Worm (Caenorhabditis elegans): ENCODE measurements around the gene ggtb-1.
A peak's percentile ranks its signal among the peaks of the same experiment; 100 is the strongest.

Gene ggtb-1

ce11 chrIII:7087691-7088323 lies 45.8 kb upstream of the ggtb-1 start, which contains the start of gene fubl-2 (continued):
- TF ChIP-seq lim-7 (GFP tag; IDR thresholded peaks at IDR 0.05), result no peak
- TF ChIP-seq snpc-4 (tag; optimal IDR thresholded peaks at IDR 0.05), result no peak
- no peak for TF ChIP-seq mdl-1 (tag; optimal IDR thresholded peaks at IDR 0.05)
- TF ChIP-seq saeg-2 (GFP tag; IDR thresholded peaks at IDR 0.05), result no peak
- no peak for TF ChIP-seq spr-1 (tag; optimal IDR thresholded peaks at IDR 0.05)
- no peak for TF ChIP-seq mxl-2 (GFP tag; conservative IDR thresholded peaks at IDR 0.05)
- no peak for TF ChIP-seq Y5F2A.4 (GFP tag; optimal IDR thresholded peaks at IDR 0.05)
- no peak for TF ChIP-seq php-3 (GFP tag; IDR thresholded peaks at IDR 0.05)
- TF ChIP-seq nhr-48 (tag; optimal IDR thresholded peaks at IDR 0.05), result no peak
- peak; percentile 26 for TF ChIP-seq nhr-28 (tag; optimal IDR thresholded peaks at IDR 0.05)
- no peak for TF ChIP-seq ces-1 (GFP tag; optimal IDR thresholded peaks at IDR 0.05)
- TF ChIP-seq dve-1 (tag; optimal IDR thresholded peaks at IDR 0.05; ENCODE audit: insufficient read depth), result no peak
- peak; percentile 27; the same call in 1 of the 2 replicates for TF ChIP-seq dmd-6 (GFP tag; IDR thresholded peaks at IDR 0.05)
- TF ChIP-seq hif-1 (tag; optimal IDR thresholded peaks at IDR 0.05), result peak in 1 of 2 experiments; percentile 88
- TF ChIP-seq Y75B8A.6 (GFP tag; IDR thresholded peaks at IDR 0.05), result no peak
- no peak for TF ChIP-seq pqm-1 (tag; optimal IDR thresholded peaks at IDR 0.05)
- no peak for TF ChIP-seq mep-1 (tag; optimal IDR thresholded peaks at IDR 0.05)
- TF ChIP-seq ama-1 (optimal IDR thresholded peaks at IDR 0.05), result no peak
- TF ChIP-seq unc-130 (GFP tag; optimal IDR thresholded peaks at IDR 0.05), result peak; percentile 79
- TF ChIP-seq rbr-2 (tag; optimal IDR thresholded peaks at IDR 0.05), result peak; percentile 42
- TF ChIP-seq ztf-7 (tag; optimal IDR thresholded peaks at IDR 0.05), result no peak
- no peak for TF ChIP-seq dmd-9 (GFP tag; IDR thresholded peaks at IDR 0.05)
- TF ChIP-seq mes-2 (tag; optimal IDR thresholded peaks at IDR 0.05; ENCODE audit: poor library complexity, severe bottlenecking), result peak; percentile 98
- peak; percentile 33 for TF ChIP-seq mxl-3 (GFP tag; optimal IDR thresholded peaks at IDR 0.05)
- TF ChIP-seq ceh-44 (GFP tag; IDR thresholded peaks at IDR 0.05), result no peak
- peak; percentile 73 for TF ChIP-seq dpl-1 (GFP tag; optimal IDR thresholded peaks at IDR 0.05)
- no peak for TF ChIP-seq daf-12 (tag; optimal IDR thresholded peaks at IDR 0.05)
- TF ChIP-seq vab-7 (GFP tag; IDR thresholded peaks at IDR 0.05), result no peak
- peak; percentile 18 for TF ChIP-seq nhr-77 (tag; optimal IDR thresholded peaks at IDR 0.05)
- TF ChIP-seq nhr-237 (tag; optimal IDR thresholded peaks at IDR 0.05), result no peak
- TF ChIP-seq nhr-11 (tag; optimal IDR thresholded peaks at IDR 0.05), result peak; percentile 6
- TF ChIP-seq tag-97 (GFP tag; IDR thresholded peaks at IDR 0.05), result no peak
- TF ChIP-seq fos-1 (tag; optimal IDR thresholded peaks at IDR 0.05), result no peak
- TF ChIP-seq T20F7.1 (GFP tag; optimal IDR thresholded peaks at IDR 0.05), result no peak

ce11 chrIII:7090545-7090944 lies 43.0 kb upstream of the ggtb-1 start, which contains the start of gene ZK418.10:
Gene ZK418.10 (minus strand): TSS chrIII:7090692.
- TF ChIP-seq ceh-20 (GFP tag; IDR thresholded peaks at IDR 0.05), result no peak
- TF ChIP-seq nhr-11 (tag; optimal IDR thresholded peaks at IDR 0.05), result peak; percentile 13

- no peak for TF ChIP-seq madf-5 (GFP tag; IDR thresholded peaks at IDR 0.05)
- TF ChIP-seq aha-1 (tag), result peak; percentile 57
- TF ChIP-seq ceh-20 (GFP tag; IDR thresholded peaks at IDR 0.05), result no peak
These were observed 42.5 kb upstream of the ggtb-1 start, which contains the start of gene ZK418.2 for ce11 chrIII:7091042-7091441. Gene ZK418.2 (plus strand): TSS chrIII:7091342.

DNA sequence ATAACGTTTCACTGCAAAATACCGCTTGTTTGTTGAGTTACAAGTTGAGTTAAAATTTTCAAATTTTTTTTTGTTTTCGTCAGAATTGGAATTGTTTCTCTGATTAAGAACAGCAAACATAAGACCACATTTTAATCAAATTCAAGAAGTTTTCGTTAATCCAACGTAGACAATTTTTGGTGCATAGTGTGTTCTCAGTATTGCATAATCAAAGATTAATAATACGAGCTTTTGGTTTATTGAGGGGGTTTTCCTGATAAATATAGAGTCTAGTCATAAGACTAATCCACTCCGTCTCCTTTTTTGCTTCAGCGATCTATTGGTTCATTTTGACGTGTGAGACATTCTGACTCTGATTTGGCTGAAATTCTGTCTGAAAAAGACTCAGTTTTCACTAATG lies 38.4 kb upstream of the ggtb-1 start, which contains the start of gene nhr-9:
Gene nhr-9, plus strand, starts transcription at position 307 of the 400 bp plus-strand sequence.
- TF ChIP-seq F37D6.2 (tag; optimal IDR thresholded peaks at IDR 0.05) (no peak), Y5F2A.4 (GFP tag; optimal IDR thresholded peaks at IDR 0.05) (no peak), snpc-1.2 (GFP tag; IDR thresholded peaks at IDR 0.05) (no peak), fkh-10 (GFP tag; optimal IDR thresholded peaks at IDR 0.05) (no peak), ceh-62 (tag; optimal IDR thresholded peaks at IDR 0.05) (no peak), set-16 (GFP tag; IDR thresholded peaks at IDR 0.05) (no peak), mdt-29 (GFP tag; IDR thresholded peaks at IDR 0.05) (no peak), tag-97 (GFP tag; IDR thresholded peaks at IDR 0.05) (no peak), cey-2 (tag; optimal IDR thresholded peaks at IDR 0.05; ENCODE audit: borderline replicate concordance, insufficient read depth) (no peak), unc-39 (tag; optimal IDR thresholded peaks at IDR 0.05) (no peak), unc-62 (GFP tag; optimal IDR thresholded peaks at IDR 0.05 in 1 of 2) (no peak), unc-62 (tag; optimal IDR thresholded peaks at IDR 0.05) (no peak), spr-3 (GFP tag; optimal IDR thresholded peaks at IDR 0.05) (no peak), sdz-12 (GFP tag; optimal IDR thresholded peaks at IDR 0.05) (no peak)

Data from whole organism, L4 larva.